Fruit fly (Drosophila melanogaster): ENCODE measurements around the gene Daao2.

DNA sequence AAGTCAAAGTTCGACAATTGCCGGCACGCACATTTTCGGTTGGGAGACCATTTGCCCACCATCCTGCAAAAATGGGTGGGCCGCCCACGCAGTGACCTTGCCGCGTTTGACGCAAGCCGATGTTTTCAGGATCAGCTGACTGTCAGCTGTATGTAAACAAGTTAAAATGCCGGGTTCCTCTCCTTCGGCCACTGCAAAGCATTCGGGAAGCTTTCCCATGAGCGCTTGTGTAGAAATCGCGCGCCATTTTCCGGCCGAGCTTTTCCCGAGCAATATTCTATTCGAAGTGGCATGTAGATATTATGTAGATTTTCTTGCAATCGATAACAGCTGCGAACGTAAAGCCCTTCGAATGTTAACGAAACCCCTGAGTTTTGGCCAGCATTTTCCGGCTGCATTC, 29.2 kb upstream of the Daao2 start, which contains the start of gene CG17378:
- TF ChIP-seq sv (GFP tag; optimal IDR thresholded peaks at IDR 0.05): no peak
- TF ChIP-seq Rel (GFP tag; optimal IDR thresholded peaks at IDR 0.05): no peak
- TF ChIP-seq Rel (tag; optimal IDR thresholded peaks at IDR 0.05): no peak
- TF ChIP-seq Sp1 (GFP tag; optimal IDR thresholded peaks at IDR 0.05): no peak
- no peak for TF ChIP-seq usp (GFP tag; optimal IDR thresholded peaks at IDR 0.05)
- TF ChIP-seq h (GFP tag; optimal IDR thresholded peaks at IDR 0.05): no peak
- TF ChIP-seq GATAd (GFP tag; optimal IDR thresholded peaks at IDR 0.05): no peak
- no peak for TF ChIP-seq pan (optimal IDR thresholded peaks at IDR 0.05)

Measured in whole organism, wandering third instar larva.